Worm (Caenorhabditis elegans): ENCODE results near the gene pos-1.

pos-1 gene

ce11 chrV:8389307-8389706, 24.6 kb upstream of the pos-1 start:
- TF ChIP-seq B0261.1 (tag; optimal IDR thresholded peaks at IDR 0.05) (no peak), F10E7.11 (tag; optimal IDR thresholded peaks at IDR 0.05) (no peak), cebp-1 (GFP tag; IDR thresholded peaks at IDR 0.05) (no peak), cebp-1 (tag; optimal IDR thresholded peaks at IDR 0.05) (no peak), ceh-40 (GFP tag; IDR thresholded peaks at IDR 0.05) (no peak), B0019.2 (GFP tag; conservative IDR thresholded peaks at IDR 0.05) (no peak)

ce11 chrV:8394357-8394850, 19.5 kb upstream of the pos-1 start, which contains the start of the genes pho-6 and F52E1.3:
Gene pho-6, minus strand, starts transcription at chrV:8394457.
Gene F52E1.3, plus strand, starts transcription at chrV:8394800.
- no peak for TF ChIP-seq lir-1 (GFP tag; conservative IDR thresholded peaks at IDR 0.05)
- TF ChIP-seq ceh-58 (GFP tag; IDR thresholded peaks at IDR 0.05): no peak
- TF ChIP-seq zfh-2 (GFP tag; conservative IDR thresholded peaks at IDR 0.05): no peak
- TF ChIP-seq K12H6.12 (tag; optimal IDR thresholded peaks at IDR 0.05): no peak
- TF ChIP-seq Y67H2A.10 (GFP tag; conservative IDR thresholded peaks at IDR 0.05): no peak
- TF ChIP-seq ZK185.1 (tag; optimal IDR thresholded peaks at IDR 0.05; ENCODE audit: poor library complexity, severe bottlenecking): no peak
- no peak for TF ChIP-seq Y53G8AR.9 (GFP tag; conservative IDR thresholded peaks at IDR 0.05)
- TF ChIP-seq chd-7 (tag; optimal IDR thresholded peaks at IDR 0.05): no peak
- TF ChIP-seq die-1 (tag; optimal IDR thresholded peaks at IDR 0.05): no peak
- no peak for TF ChIP-seq attf-3 (GFP tag; conservative IDR thresholded peaks at IDR 0.05)
- TF ChIP-seq snpc-1.1 (tag; optimal IDR thresholded peaks at IDR 0.05; ENCODE audit: insufficient read depth): no peak
- no peak for TF ChIP-seq madf-8 (GFP tag; conservative IDR thresholded peaks at IDR 0.05)
- TF ChIP-seq ztf-25 (GFP tag; IDR thresholded peaks at IDR 0.05): no peak
- TF ChIP-seq ccch-3 (GFP tag; optimal IDR thresholded peaks at IDR 0.05): no peak
- TF ChIP-seq nfya-2 (GFP tag; IDR thresholded peaks at IDR 0.05): no peak
- TF ChIP-seq sea-2 (GFP tag; IDR thresholded peaks at IDR 0.05): no peak

ce11 chrV:8400808-8401207, 13.1 kb upstream of the pos-1 start:
- no peak for TF ChIP-seq ztf-22 (GFP tag; optimal IDR thresholded peaks at IDR 0.05)
- no peak for TF ChIP-seq dox-1 (GFP tag; IDR thresholded peaks at IDR 0.05)
- TF ChIP-seq tbx-9 (tag; optimal IDR thresholded peaks at IDR 0.05; ENCODE audit: borderline replicate concordance): no peak
- no peak for TF ChIP-seq F57C9.4 (tag; optimal IDR thresholded peaks at IDR 0.05)
- TF ChIP-seq D2030.7 (GFP tag; IDR thresholded peaks at IDR 0.05): no peak

ce11 chrV:8401267-8401666, 12.6 kb upstream of the pos-1 start:
- TF ChIP-seq B0336.3 (GFP tag; IDR thresholded peaks at IDR 0.05) (no peak), C06A6.2 (GFP tag; conservative IDR thresholded peaks at IDR 0.05) (no peak), zfh-2 (GFP tag; conservative IDR thresholded peaks at IDR 0.05) (no peak), F52B5.7 (tag; optimal IDR thresholded peaks at IDR 0.05) (no peak), T07F8.4 (tag; optimal IDR thresholded peaks at IDR 0.05) (no peak), pha-4 (tag; optimal IDR thresholded peaks at IDR 0.05) (no peak), rpc-1 (optimal IDR thresholded peaks at IDR 0.05) (no peak), rpc-1 (tag; optimal IDR thresholded peaks at IDR 0.05) (no peak), hmg-1.2 (GFP tag; IDR thresholded peaks at IDR 0.05) (no peak), egl-18 (GFP tag; IDR thresholded peaks at IDR 0.05) (no peak), D2030.7 (GFP tag; IDR thresholded peaks at IDR 0.05) (no peak), cebp-1 (GFP tag; IDR thresholded peaks at IDR 0.05) (no peak), cebp-1 (tag; optimal IDR thresholded peaks at IDR 0.05) (no peak), hrde-1 (tag; optimal IDR thresholded peaks at IDR 0.05; ENCODE audit: borderline replicate concordance) (no peak), F23B12.7 (tag; optimal IDR thresholded peaks at IDR 0.05; ENCODE audit: insufficient read depth) (no peak)

Measured in whole organism, young adult.